Worm (Caenorhabditis elegans) whole organism, midembryonic: ENCODE results near the gene fipr-28.

Source experiments
- T22C8.4 ChIP-seq: fragments of 200-800 bp; sonication (Bioruptor generic); IDR thresholded peaks from 2 replicates; pipeline ENCODE4 v1.3.6; 2022; ENCODE audit warnings: missing genetic modification characterization, missing compliant biosample characterization
- cog-1 ChIP-seq: sonication (generic microtip); optimal IDR thresholded peaks from 2 replicates; lab custom pipeline; 2016; ENCODE audit warnings: missing genetic modification characterization, missing compliant biosample characterization
- flt-1 ChIP-seq: fragments of 200-800 bp; sonication (Bioruptor generic); IDR thresholded peaks from 2 replicates; pipeline ENCODE4 v1.3.6; 2022; ENCODE audit warnings: missing genetic modification characterization, missing compliant biosample characterization
- med-1 ChIP-seq: sonication (generic microtip); optimal IDR thresholded peaks from 2 replicates; lab custom pipeline; 2017; ENCODE audit warnings: missing genetic modification characterization, mild to moderate bottlenecking, missing compliant biosample characterization, antibody characterized with exemption, missing genetic modification reagents; ENCODE audit not compliant: insufficient read depth
- ref-1 ChIP-seq: fragments of 200-800 bp; sonication (Bioruptor generic); conservative IDR thresholded peaks from 2 replicates; pipeline ENCODE4 v1.3.6; 2022; ENCODE audit warnings: missing genetic modification reagents, missing genetic modification characterization, missing compliant biosample characterization
- tab-1 ChIP-seq: fragments of 200-800 bp; sonication (Bioruptor generic); IDR thresholded peaks from 2 replicates; pipeline ENCODE4 v1.3.6; 2022; ENCODE audit warnings: missing genetic modification characterization, missing compliant biosample characterization
- ztf-29 ChIP-seq: fragments of 200-800 bp; sonication (Bioruptor generic); IDR thresholded peaks from 2 replicates; pipeline ENCODE4 v1.3.6; 2022; ENCODE audit warnings: missing genetic modification reagents, missing genetic modification characterization, missing compliant biosample characterization

- TF ChIP-seq ztf-29: no peak
- TF ChIP-seq med-1: no peak
- no peak for TF ChIP-seq tab-1
- TF ChIP-seq flt-1: no peak
- no peak for TF ChIP-seq cog-1 (tag; lab: Kevin White, UChicago)
- no peak for TF ChIP-seq T22C8.4 (GFP tag; lab: Robert Waterston, UW)
- TF ChIP-seq ref-1 (GFP tag; lab: Robert Waterston, UW): no peak
These were observed 31.0 kb downstream of the fipr-28 start for ce11 chrIV:16658731-16659130.
